Fruit fly (Drosophila melanogaster): ENCODE results near the gene Dora.
A peak's percentile ranks its signal among the peaks of the same experiment; 100 is the strongest.

DNA sequence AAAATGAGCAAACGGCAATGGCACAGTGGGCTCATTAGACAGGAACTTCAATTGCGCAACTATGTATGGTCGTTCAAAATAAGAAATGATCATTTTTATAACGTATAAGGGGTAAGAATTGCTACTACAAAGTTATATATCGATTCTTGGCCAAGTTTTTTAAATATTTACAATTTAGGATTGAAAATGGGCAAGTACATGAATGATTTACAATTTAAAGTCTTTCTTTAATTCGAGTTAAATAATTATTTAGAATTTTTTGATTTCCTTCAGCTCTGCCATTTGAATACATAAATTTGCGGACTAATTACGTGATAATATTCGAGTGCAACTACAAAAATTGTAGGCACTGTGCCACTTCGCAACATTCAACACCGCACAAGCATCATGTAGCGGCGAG lies 61.0 kb downstream of the Dora start:
- TF ChIP-seq CG13204 (GFP tag; optimal IDR thresholded peaks at IDR 0.05) (no peak), CG32121 (GFP tag; IDR thresholded peaks at IDR 0.05) (peak; percentile 10; the same call in 1 of the 2 replicates), EcR (GFP tag; optimal IDR thresholded peaks at IDR 0.05) (no peak), CG10348 (GFP tag; IDR thresholded peaks at IDR 0.05) (no peak)

Data from whole organism, pupa.